Worm (Caenorhabditis elegans): ENCODE measurements around the gene T19C9.8.

DNA sequence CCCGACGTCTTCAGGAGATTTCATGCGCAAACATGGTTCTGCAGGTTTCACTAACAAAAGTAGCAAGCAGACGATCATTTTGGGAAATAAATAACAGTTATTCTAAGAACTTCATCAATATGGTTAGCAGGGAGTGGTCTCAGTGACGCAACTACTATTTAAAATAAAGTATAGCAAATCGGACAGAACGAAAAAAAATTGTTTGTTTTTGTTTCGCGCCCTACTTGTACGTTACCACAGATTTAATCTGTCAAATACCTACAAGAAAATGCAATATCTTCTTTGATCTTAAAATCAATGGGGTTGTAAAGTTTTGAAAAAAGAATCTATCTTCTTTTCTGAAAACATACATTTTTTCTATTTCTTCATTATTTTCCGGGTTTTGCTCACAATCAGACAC lies 40.0 kb upstream of the T19C9.8 start, which contains the start of gene srz-96:
- TF ChIP-seq sea-1 (GFP tag; conservative IDR thresholded peaks at IDR 0.05) (no peak), ama-1 (optimal IDR thresholded peaks at IDR 0.05) (no peak), B0310.2 (tag; optimal IDR thresholded peaks at IDR 0.05) (no peak), scrt-1 (GFP tag; IDR thresholded peaks at IDR 0.05) (no peak), hmbx-1 (tag; optimal IDR thresholded peaks at IDR 0.05) (no peak), F13C5.2 (tag; optimal IDR thresholded peaks at IDR 0.05) (no peak), ets-7 (tag; optimal IDR thresholded peaks at IDR 0.05) (no peak), tbx-11 (GFP tag; IDR thresholded peaks at IDR 0.05) (no peak), flt-1 (GFP tag; IDR thresholded peaks at IDR 0.05) (no peak), tbx-37 (GFP tag; conservative IDR thresholded peaks at IDR 0.05) (no peak), hnd-1 (tag; optimal IDR thresholded peaks at IDR 0.05) (no peak), pes-1 (GFP tag; IDR thresholded peaks at IDR 0.05) (no peak), tra-4 (tag; optimal IDR thresholded peaks at IDR 0.05) (no peak)

Data from whole organism, early embryonic.